Worm (Caenorhabditis elegans) whole organism, young adult: Measurements from ENCODE around the gene vamp-7.
A peak's percentile ranks its signal among the peaks of the same experiment; 100 is the strongest.

Source experiments
- B0019.2 ChIP-seq: fragments of 200-800 bp; sonication (Bioruptor generic); conservative IDR thresholded peaks from 2 replicates; pipeline ENCODE4 v1.3.6; 2022; ENCODE audit warnings: missing genetic modification reagents, missing genetic modification characterization, missing compliant biosample characterization
- B0035.1 ChIP-seq: sonication (generic microtip); optimal IDR thresholded peaks from 2 replicates; lab custom pipeline; 2016; ENCODE audit warnings: missing genetic modification characterization, mild to moderate bottlenecking, missing compliant biosample characterization, missing genotype, missing genetic modification reagents
- C17E4.6 ChIP-seq: fragments of 200-800 bp; sonication (Bioruptor generic); IDR thresholded peaks from 2 replicates; pipeline ENCODE4 v1.3.6; 2022; ENCODE audit warnings: missing genetic modification reagents, missing genetic modification characterization, missing compliant biosample characterization
- D2030.7 ChIP-seq: fragments of 200-800 bp; sonication (Bioruptor generic); IDR thresholded peaks from 2 replicates; pipeline ENCODE4 v1.3.6; 2022; ENCODE audit warnings: missing genetic modification reagents, missing genetic modification characterization, missing compliant biosample characterization
- F10E7.11 ChIP-seq: sonication (generic microtip); optimal IDR thresholded peaks from 2 replicates; lab custom pipeline; 2017; ENCODE audit warnings: mild to moderate bottlenecking, missing genetic modification characterization, moderate library complexity, missing compliant biosample characterization
- F22D6.2 ChIP-seq: sonication (generic microtip); optimal IDR thresholded peaks from 2 replicates; lab custom pipeline; 2016; ENCODE audit warnings: mild to moderate bottlenecking, missing genetic modification characterization, missing compliant biosample characterization
- F23B12.7 ChIP-seq: sonication (generic microtip); optimal IDR thresholded peaks from 2 replicates; lab custom pipeline; 2017; ENCODE audit warnings: missing genetic modification characterization, mild to moderate bottlenecking, missing compliant biosample characterization, antibody characterized with exemption, moderate library complexity; ENCODE audit not compliant: insufficient read depth
- F33H1.4 ChIP-seq: fragments of 200-800 bp; sonication (Bioruptor generic); IDR thresholded peaks from 2 replicates; pipeline ENCODE4 v1.3.6; 2022; ENCODE audit warnings: missing genetic modification reagents, missing genetic modification characterization, missing compliant biosample characterization
- F37B4.10 ChIP-seq: fragments of 200-800 bp; sonication (Bioruptor generic); IDR thresholded peaks from 2 replicates; pipeline ENCODE4 v1.3.6; 2022; ENCODE audit warnings: missing genetic modification characterization, missing compliant biosample characterization
- K12H6.12 ChIP-seq: fragments of 200-800 bp; sonication (Bioruptor generic); optimal IDR thresholded peaks from 2 replicates; lab custom pipeline; 2018; ENCODE audit warnings: mild to moderate bottlenecking, missing genetic modification characterization, missing compliant biosample characterization
- athp-1 ChIP-seq: sonication (generic microtip); optimal IDR thresholded peaks from 2 replicates; lab custom pipeline; 2017; ENCODE audit warnings: mild to moderate bottlenecking, missing genetic modification characterization, missing compliant biosample characterization
- attf-3 ChIP-seq: fragments of 200-800 bp; sonication (Bioruptor generic); conservative IDR thresholded peaks from 2 replicates; pipeline ENCODE4 v1.3.6; 2022; ENCODE audit warnings: missing genetic modification reagents, missing genetic modification characterization, missing compliant biosample characterization
- attf-5 ChIP-seq: fragments of 200-800 bp; sonication (Bioruptor generic); optimal IDR thresholded peaks from 2 replicates; lab custom pipeline; 2018; ENCODE audit warnings: mild to moderate bottlenecking, missing genetic modification characterization, missing compliant biosample characterization
- attf-6 ChIP-seq: fragments of 200-800 bp; sonication (Bioruptor generic); IDR thresholded peaks from 2 replicates; pipeline ENCODE4 v1.3.6; 2022; ENCODE audit warnings: missing genetic modification reagents, missing genetic modification characterization, missing compliant biosample characterization
- ceh-27 ChIP-seq: fragments of 200-800 bp; sonication (Bioruptor generic); optimal IDR thresholded peaks from 2 replicates; lab custom pipeline; 2018; ENCODE audit warnings: mild to moderate bottlenecking, missing genetic modification characterization, moderate library complexity, missing compliant biosample characterization
- ceh-40 ChIP-seq: fragments of 200-800 bp; sonication (Bioruptor generic); IDR thresholded peaks from 2 replicates; pipeline ENCODE4 v1.3.6; 2022; ENCODE audit warnings: missing genetic modification characterization, missing compliant biosample characterization
- dpff-1 ChIP-seq: sonication (generic microtip); optimal IDR thresholded peaks from 2 replicates; lab custom pipeline; 2017; ENCODE audit warnings: mild to moderate bottlenecking, missing genetic modification characterization, missing compliant biosample characterization
- dpl-1 ChIP-seq: fragments of 150-350 bp; optimal IDR thresholded peaks from 2 replicates; lab custom pipeline; 2014; ENCODE audit warnings: missing biosample characterization, missing genetic modification reagents, missing genetic modification characterization
- efl-1 ChIP-seq: fragments of 150-350 bp; optimal IDR thresholded peaks from 2 replicates; lab custom pipeline; 2014; ENCODE audit warnings: missing biosample characterization, missing genetic modification reagents, missing genetic modification characterization
- fkh-3 ChIP-seq: sonication (generic microtip); optimal IDR thresholded peaks from 2 replicates; lab custom pipeline; 2016; ENCODE audit warnings: mild to moderate bottlenecking, missing genetic modification characterization, missing compliant biosample characterization
- him-1 ChIP-seq: sonication (generic microtip); optimal IDR thresholded peaks from 2 replicates; lab custom pipeline; 2016; ENCODE audit warnings: missing genotype, missing genetic modification reagents, missing genetic modification characterization, missing compliant biosample characterization
- hmg-1.2 ChIP-seq: fragments of 200-800 bp; sonication (Bioruptor generic); IDR thresholded peaks from 2 replicates; pipeline ENCODE4 v1.3.6; 2022; ENCODE audit warnings: missing genetic modification reagents, missing genetic modification characterization, missing compliant biosample characterization
- hsf-1 ChIP-seq: fragments of 200-800 bp; sonication (Bioruptor generic); IDR thresholded peaks from 2 replicates; pipeline ENCODE4 v1.3.6; 2022; ENCODE audit warnings: missing genetic modification reagents, missing genetic modification characterization, missing compliant biosample characterization
- lin-26 ChIP-seq: fragments of 200-800 bp; sonication (Bioruptor generic); IDR thresholded peaks from 2 replicates; pipeline ENCODE4 v1.3.6; 2022; ENCODE audit warnings: missing genetic modification reagents, missing genetic modification characterization, missing compliant biosample characterization
- lin-54 ChIP-seq: fragments of 200-800 bp; sonication (Bioruptor generic); optimal IDR thresholded peaks from 2 replicates; lab custom pipeline; 2018; ENCODE audit warnings: mild to moderate bottlenecking, missing genetic modification characterization, missing compliant biosample characterization
- lsy-27 ChIP-seq: sonication (generic microtip); optimal IDR thresholded peaks from 2 replicates; lab custom pipeline; 2017; ENCODE audit warnings: missing genetic modification characterization, mild to moderate bottlenecking, missing compliant biosample characterization, antibody characterized with exemption, missing genotype, borderline replicate concordance; ENCODE audit not compliant: insufficient read depth
- madf-10 ChIP-seq: sonication (generic microtip); optimal IDR thresholded peaks from 2 replicates; lab custom pipeline; 2016; ENCODE audit warnings: mild to moderate bottlenecking, missing genetic modification characterization, missing compliant biosample characterization
- madf-6 ChIP-seq: fragments of 200-800 bp; sonication (Bioruptor generic); IDR thresholded peaks from 2 replicates; pipeline ENCODE4 v1.3.6; 2022; ENCODE audit warnings: missing genetic modification reagents, missing genetic modification characterization, missing compliant biosample characterization
- madf-8 ChIP-seq: fragments of 200-800 bp; sonication (Bioruptor generic); conservative IDR thresholded peaks from 2 replicates; pipeline ENCODE4 v1.3.6; 2022; ENCODE audit warnings: missing genetic modification reagents, missing genetic modification characterization, missing compliant biosample characterization
- mel-28 ChIP-seq: sonication (generic microtip); optimal IDR thresholded peaks from 2 replicates; lab custom pipeline; 2016; ENCODE audit warnings: borderline replicate concordance, mild to moderate bottlenecking, missing genetic modification characterization, missing compliant biosample characterization
- nfya-2 ChIP-seq: fragments of 200-800 bp; sonication (Bioruptor generic); IDR thresholded peaks from 2 replicates; pipeline ENCODE4 v1.3.6; 2022; ENCODE audit warnings: missing genetic modification reagents, missing genetic modification characterization, missing compliant biosample characterization
- nfyb-1 ChIP-seq: fragments of 200-800 bp; sonication (Bioruptor generic); IDR thresholded peaks from 2 replicates; pipeline ENCODE4 v1.3.6; 2022; ENCODE audit warnings: missing genetic modification reagents, missing genetic modification characterization, missing compliant biosample characterization
- nhr-27 ChIP-seq: fragments of 200-800 bp; sonication (Bioruptor generic); optimal IDR thresholded peaks from 2 replicates; lab custom pipeline; 2018; ENCODE audit warnings: mild to moderate bottlenecking, missing genetic modification characterization, moderate library complexity, missing compliant biosample characterization
- nhr-90 ChIP-seq: sonication (generic microtip); optimal IDR thresholded peaks from 2 replicates; lab custom pipeline; 2016; ENCODE audit warnings: missing genotype, mild to moderate bottlenecking, missing genetic modification characterization, missing compliant biosample characterization
- pha-4 ChIP-seq: fragments of 150-350 bp; sonication (generic microtip); optimal IDR thresholded peaks from 2 replicates; lab custom pipeline; 2014; ENCODE audit warnings: missing biosample characterization, missing genetic modification reagents, missing genetic modification characterization
- rcor-1 ChIP-seq: fragments of 200-800 bp; sonication (Bioruptor generic); IDR thresholded peaks from 2 replicates; pipeline ENCODE4 v1.3.6; 2022; ENCODE audit warnings: missing genetic modification reagents, missing genetic modification characterization, missing compliant biosample characterization
- sea-2 ChIP-seq: fragments of 200-800 bp; sonication (Bioruptor generic); IDR thresholded peaks from 2 replicates; pipeline ENCODE4 v1.3.6; 2022; ENCODE audit warnings: missing genetic modification characterization, missing compliant biosample characterization
- snpc-1.1 ChIP-seq: sonication (generic microtip); optimal IDR thresholded peaks from 2 replicates; lab custom pipeline; 2017; ENCODE audit warnings: missing genetic modification characterization, mild to moderate bottlenecking, missing compliant biosample characterization, antibody characterized with exemption, moderate library complexity, missing genotype, missing genetic modification reagents; ENCODE audit not compliant: insufficient read depth
- snpc-4 ChIP-seq, 5 experiments: fragments of 150-350 bp in 1 of 5; sonication (generic microtip) in 4 of 5; optimal IDR thresholded peaks; 2 replicates each; lab custom pipeline; 2014 to 2018; ENCODE audit warnings: missing genetic modification characterization in 5 of 5, missing biosample characterization in 3 of 5, antibody characterized with exemption in 2 of 5, mild to moderate bottlenecking in 2 of 5, missing compliant biosample characterization in 2 of 5, missing genotype in 2 of 5, moderate library complexity in 2 of 5, missing genetic modification reagents in 1 of 5
- tlf-1 ChIP-seq: fragments of 200-800 bp; sonication (Bioruptor generic); optimal IDR thresholded peaks from 2 replicates; lab custom pipeline; 2018; ENCODE audit warnings: mild to moderate bottlenecking, missing genetic modification characterization, missing compliant biosample characterization
- zim-3 ChIP-seq: sonication (generic microtip); optimal IDR thresholded peaks from 2 replicates; lab custom pipeline; 2017; ENCODE audit warnings: mild to moderate bottlenecking, missing genetic modification characterization, moderate library complexity, missing compliant biosample characterization
- ztf-28 ChIP-seq: fragments of 200-800 bp; sonication (Bioruptor generic); IDR thresholded peaks from 2 replicates; pipeline ENCODE4 v1.3.6; 2022; ENCODE audit warnings: missing genetic modification reagents, missing genetic modification characterization, missing compliant biosample characterization

vamp-7 gene

ce11 chrIV:2642054-2642453 is 34.2 kb downstream of the vamp-7 start:
- TF ChIP-seq madf-8 (GFP tag; lab: Robert Waterston, UW) (no peak), attf-3 (peak; percentile 77), madf-10 (no peak), F33H1.4 (GFP tag; lab: Robert Waterston, UW) (no peak), lin-54 (peak; percentile 41), madf-6 (peak; percentile 43; the same call in 1 of the 2 replicates), attf-5 (GFP tag; lab: Kevin White, UChicago) (no peak), mel-28 (tag; lab: Kevin White, UChicago) (no peak)

DNA sequence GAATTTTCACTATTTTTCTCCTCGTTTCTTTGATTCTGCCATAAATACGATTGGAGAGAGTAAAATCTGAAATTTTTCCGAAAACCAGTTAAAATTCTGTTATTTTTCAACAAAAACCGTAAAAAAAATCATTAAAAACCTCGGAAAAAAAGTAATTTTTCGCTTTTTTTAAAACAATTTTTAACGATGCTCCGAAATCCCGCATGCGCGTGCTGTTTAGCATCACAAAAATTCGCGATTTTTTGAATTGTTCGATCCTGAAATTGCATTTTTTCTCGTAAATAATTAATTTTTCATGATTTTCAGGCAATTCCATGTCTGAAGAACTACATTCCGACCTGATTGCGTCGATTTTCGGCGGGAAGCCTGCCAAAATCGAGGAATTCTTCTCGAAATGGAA is 34.8 kb downstream of the vamp-7 start, which contains the start of gene ric-8:
Gene ric-8 (plus strand): TSS at position 301 of the 400 bp plus-strand sequence.
- TF ChIP-seq attf-3: 0 out of 2 replicates have a peak, but pooled peaks have one; percentile 23
- TF ChIP-seq madf-6: no peak
- TF ChIP-seq, all 124 proteins: peak for 1

ce11 chrIV:2650031-2650430 is 42.2 kb downstream of the vamp-7 start:
- TF ChIP-seq him-1 (peak; percentile 17), C17E4.6 (GFP tag; lab: Robert Waterston, UW) (no peak), attf-3 (no peak)

- TF ChIP-seq him-1 (peak; percentile 65), madf-8 (GFP tag; lab: Robert Waterston, UW) (peak; percentile 27; the same call in 1 of the 2 replicates), hsf-1 (GFP tag; lab: Robert Waterston, UW) (peak; percentile 36; the same call in 1 of the 2 replicates), sea-2 (GFP tag; lab: Robert Waterston, UW) (no peak), ceh-27 (no peak), zim-3 (tag; lab: Kevin White, UChicago) (peak; percentile 38), ceh-40 (GFP tag; lab: Robert Waterston, UW) (no peak), efl-1 (GFP tag; lab: Kevin White, UChicago) (peak; percentile 51), attf-6 (GFP tag; lab: Robert Waterston, UW) (peak; percentile 80), dpl-1 (GFP tag; lab: Kevin White, UChicago) (no peak), nfya-2 (GFP tag; lab: Robert Waterston, UW) (no peak), fkh-3 (no peak), rcor-1 (GFP tag; lab: Robert Waterston, UW) (peak; percentile 88), nhr-90 (no peak), dpff-1 (tag; lab: Kevin White, UChicago) (no peak), B0019.2 (GFP tag; lab: Robert Waterston, UW) (peak; percentile 44; the same call in 1 of the 2 replicates), D2030.7 (GFP tag; lab: Robert Waterston, UW) (peak; percentile 96), nhr-27 (no peak), lin-26 (GFP tag; lab: Robert Waterston, UW) (peak; percentile 68; the same call in 1 of the 2 replicates), hmg-1.2 (GFP tag; lab: Robert Waterston, UW) (peak; percentile 92), lsy-27 (tag; lab: Kevin White, UChicago) (no peak), snpc-1.1 (tag; lab: Kevin White, UChicago) (peak; percentile 87), B0035.1 (no peak), F22D6.2 (no peak), pha-4 (tag; lab: Kevin White, UChicago) (no peak), F23B12.7 (tag; lab: Kevin White, UChicago) (no peak), F10E7.11 (tag; lab: Kevin White, UChicago) (no peak), K12H6.12 (tag; lab: Kevin White, UChicago) (no peak), madf-6 (peak; percentile 86), F37B4.10 (GFP tag; lab: Robert Waterston, UW) (no peak), athp-1 (no peak), snpc-4 (GFP tag; optimal IDR thresholded peaks at IDR 0.05; lab: Kevin White, UChicago) (peak; percentile 90), snpc-4 (tag; optimal IDR thresholded peaks at IDR 0.05; lab: Kevin White, UChicago) (peak; percentile 82 to 96 (median 94)), ztf-28 (GFP tag; lab: Robert Waterston, UW) (no peak), nfyb-1 (GFP tag; lab: Robert Waterston, UW) (no peak), tlf-1 (peak; percentile 1)
Measured at ce11 chrIV:2654965-2655364, 47.1 kb downstream of the vamp-7 start.
